Fruit fly (Drosophila melanogaster) whole organism, pupa: ENCODE measurements around the gene Acp26Ab.
A peak's percentile ranks its signal among the peaks of the same experiment; 100 is the strongest.

Experiments
- CG10348 ChIP-seq: fragments of 200-800 bp; sonication (Bioruptor generic); IDR thresholded peaks from 2 replicates; pipeline ENCODE4 v1.3.6; 2022; ENCODE audit warnings: missing biosample characterization, missing genetic modification characterization
- CG12605 ChIP-seq: fragments of 200-800 bp; sonication (Bioruptor generic); IDR thresholded peaks from 2 replicates; pipeline ENCODE4 v1.3.6; 2022; ENCODE audit warnings: missing biosample characterization, missing genetic modification characterization
- CG13204 ChIP-seq: fragments of 200-800 bp; sonication (Bioruptor generic); optimal IDR thresholded peaks from 2 replicates; lab custom pipeline; 2018; ENCODE audit warnings: missing biosample characterization, mild to moderate bottlenecking, missing genetic modification characterization, moderate library complexity
- CG14655 ChIP-seq: fragments of 200-800 bp; sonication (Bioruptor generic); optimal IDR thresholded peaks from 3 replicates; lab custom pipeline; 2017; ENCODE audit warnings: mild to moderate bottlenecking, missing biosample characterization, missing genetic modification reagents, missing genetic modification characterization
- CG15710 ChIP-seq: fragments of 200-800 bp; sonication (Bioruptor generic); optimal IDR thresholded peaks from 2 replicates; lab custom pipeline; 2018; ENCODE audit warnings: missing biosample characterization, mild to moderate bottlenecking, missing genetic modification characterization, moderate library complexity
- CG17806 ChIP-seq: fragments of 200-800 bp; sonication (Bioruptor generic); optimal IDR thresholded peaks from 2 replicates; lab custom pipeline; 2018; ENCODE audit warnings: missing biosample characterization, mild to moderate bottlenecking, missing genetic modification characterization, moderate library complexity
- CG32121 ChIP-seq: fragments of 200-800 bp; sonication (Bioruptor generic); IDR thresholded peaks from 2 replicates; pipeline ENCODE4 v1.3.6; 2022; ENCODE audit warnings: missing biosample characterization, missing genetic modification characterization
- CG34367 ChIP-seq: fragments of 200-800 bp; sonication (Bioruptor generic); optimal IDR thresholded peaks from 2 replicates; lab custom pipeline; 2018; ENCODE audit warnings: missing biosample characterization, mild to moderate bottlenecking, missing genetic modification characterization
- CG4496 ChIP-seq: fragments of 200-800 bp; sonication (Bioruptor generic); IDR thresholded peaks from 3 replicates; pipeline ENCODE4 v1.3.6; 2022; ENCODE audit warnings: missing biosample characterization, missing genetic modification characterization
- CG8159 ChIP-seq: fragments of 200-800 bp; sonication (Bioruptor generic); optimal IDR thresholded peaks from 3 replicates; lab custom pipeline; 2018; ENCODE audit warnings: missing biosample characterization, mild to moderate bottlenecking, missing genetic modification characterization, moderate library complexity
- CG8301 ChIP-seq: fragments of 200-800 bp; sonication (Bioruptor generic); optimal IDR thresholded peaks from 2 replicates; lab custom pipeline; 2018; ENCODE audit warnings: missing biosample characterization, mild to moderate bottlenecking, missing genetic modification characterization
- CG9948 ChIP-seq: fragments of 200-800 bp; sonication (Bioruptor generic); optimal IDR thresholded peaks from 2 replicates; lab custom pipeline; 2018; ENCODE audit warnings: missing biosample characterization, mild to moderate bottlenecking, missing genetic modification characterization, moderate library complexity
- D1 ChIP-seq: fragments of 200-800 bp; sonication (Bioruptor generic); optimal IDR thresholded peaks from 2 replicates; lab custom pipeline; 2018; ENCODE audit warnings: missing biosample characterization, mild to moderate bottlenecking, missing genetic modification characterization, moderate library complexity
- EcR ChIP-seq: fragments of 200-800 bp; sonication (Bioruptor generic); optimal IDR thresholded peaks from 3 replicates; lab custom pipeline; 2019; ENCODE audit warnings: missing biosample characterization, missing genetic modification characterization, mild to moderate bottlenecking, moderate library complexity, missing genetic modification reagents
- Ets98B ChIP-seq: fragments of 200-800 bp; sonication (Bioruptor generic); IDR thresholded peaks from 2 replicates; pipeline ENCODE4 v1.3.6; 2022; ENCODE audit warnings: missing biosample characterization, missing genetic modification characterization
- Pif1A ChIP-seq: fragments of 200-800 bp; sonication (Bioruptor generic); optimal IDR thresholded peaks from 3 replicates; lab custom pipeline; 2016; ENCODE audit warnings: missing biosample characterization, missing genetic modification characterization
- Pif1B ChIP-seq: fragments of 200-800 bp; sonication (Bioruptor generic); optimal IDR thresholded peaks from 3 replicates; lab custom pipeline; 2016; ENCODE audit warnings: missing biosample characterization, missing genetic modification characterization
- Snoo ChIP-seq: fragments of 200-800 bp; sonication (Bioruptor generic); optimal IDR thresholded peaks from 3 replicates; lab custom pipeline; 2017; ENCODE audit warnings: missing biosample characterization, mild to moderate bottlenecking, missing genetic modification characterization, inconsistent platforms
- fd96Ca ChIP-seq: fragments of 200-800 bp; sonication (Bioruptor generic); IDR thresholded peaks from 3 replicates; pipeline ENCODE4 v1.3.6; 2022; ENCODE audit warnings: missing biosample characterization, missing genetic modification characterization
- gl ChIP-seq: fragments of 200-800 bp; sonication (Bioruptor generic); optimal IDR thresholded peaks from 2 replicates; lab custom pipeline; 2018; ENCODE audit warnings: missing biosample characterization, mild to moderate bottlenecking, missing genetic modification characterization
- rn ChIP-seq: fragments of 200-800 bp; sonication (Bioruptor generic); IDR thresholded peaks from 2 replicates; pipeline ENCODE4 v1.3.6; 2022; ENCODE audit warnings: missing biosample characterization, missing genetic modification characterization

Acp26Ab gene

dm6 chr2L:5879363-5879934 is 13.2 kb downstream of the Acp26Ab start, which contains the start of gene rau:
TSS of gene rau (minus strand) at chr2L:5879498.
- peak; percentile 76 for TF ChIP-seq Ets98B
- peak; percentile 70 for TF ChIP-seq CG17806 (tag; lab: Kevin White, UChicago)
- peak; percentile 55 for TF ChIP-seq gl (tag; lab: Kevin White, UChicago)
- TF ChIP-seq CG15710 (tag; lab: Kevin White, UChicago): peak; percentile 79
- TF ChIP-seq Pif1A (GFP tag; lab: Kevin White, UChicago): peak; percentile 84
- peak; percentile 77 for TF ChIP-seq CG8159 (tag; lab: Kevin White, UChicago)
- TF ChIP-seq fd96Ca (GFP tag; lab: Robert Waterston, UW): peak; percentile 84
- TF ChIP-seq CG4496 (GFP tag; lab: Robert Waterston, UW): peak; percentile 80; the same call in 2 of the 3 replicates
- TF ChIP-seq CG9948 (tag; lab: Kevin White, UChicago): peak; percentile 78
- TF ChIP-seq D1 (tag; lab: Kevin White, UChicago): peak; percentile 39
- peak; percentile 70 for TF ChIP-seq Snoo (tag; lab: Kevin White, UChicago)
- peak; percentile 75 for TF ChIP-seq Pif1B (GFP tag; lab: Kevin White, UChicago)
- peak; percentile 87 for TF ChIP-seq CG14655 (GFP tag; lab: Kevin White, UChicago)
- TF ChIP-seq CG8301: peak; percentile 83
- 0 out of 2 replicates have a peak, but pooled peaks have one; percentile 52 for TF ChIP-seq rn (GFP tag; lab: Robert Waterston, UW)
- peak; percentile 14 for TF ChIP-seq EcR (GFP tag; lab: Kevin White, UChicago)
- TF ChIP-seq CG10348 (GFP tag; lab: Robert Waterston, UW): peak; percentile 24; the same call in 1 of the 2 replicates
- TF ChIP-seq CG32121 (GFP tag; lab: Robert Waterston, UW): peak; percentile 79
- TF ChIP-seq CG12605 (GFP tag; lab: Robert Waterston, UW): peak; percentile 36; the same call in 1 of the 2 replicates
- TF ChIP-seq CG34367 (tag; lab: Kevin White, UChicago): peak; percentile 66
- TF ChIP-seq CG13204 (GFP tag; lab: Kevin White, UChicago): peak; percentile 63

DNA sequence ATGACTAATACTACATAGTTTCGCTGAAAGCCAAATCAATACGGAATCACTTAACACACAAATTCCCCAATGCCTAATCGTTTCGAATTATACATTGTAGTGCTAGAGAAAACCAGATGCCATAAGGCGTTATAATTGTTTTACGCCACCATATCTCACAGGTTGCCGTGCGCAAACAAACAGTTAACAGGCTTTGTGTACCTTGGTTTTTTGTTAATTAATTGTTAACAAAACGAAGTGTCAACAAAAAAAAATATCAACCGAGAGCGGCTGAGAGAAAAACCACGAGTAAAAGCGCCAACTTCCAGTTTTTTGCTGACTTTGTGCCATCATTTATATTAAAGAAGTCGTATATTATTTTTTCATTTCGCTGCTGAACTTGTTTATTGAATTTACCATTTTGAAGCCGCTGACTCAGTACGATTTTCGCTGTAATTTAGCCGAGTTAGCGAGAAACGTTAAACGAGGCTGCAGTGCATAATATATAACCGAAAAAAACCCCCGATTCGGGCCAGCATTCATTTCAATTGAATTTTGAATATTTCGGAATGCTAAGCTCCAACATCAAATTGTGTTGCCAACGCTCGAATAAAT is 16.1 kb downstream of the Acp26Ab start:
- no peak for TF ChIP-seq Ets98B
- no peak for TF ChIP-seq Pif1B (GFP tag; lab: Kevin White, UChicago)
- no peak for TF ChIP-seq CG17806 (tag; lab: Kevin White, UChicago)
- TF ChIP-seq rn (GFP tag; lab: Robert Waterston, UW): no peak
- TF ChIP-seq CG13204 (GFP tag; lab: Kevin White, UChicago): no peak
- no peak for TF ChIP-seq Pif1A (GFP tag; lab: Kevin White, UChicago)
- no peak for TF ChIP-seq CG15710 (tag; lab: Kevin White, UChicago)
- no peak for TF ChIP-seq CG9948 (tag; lab: Kevin White, UChicago)
- TF ChIP-seq CG14655 (GFP tag; lab: Kevin White, UChicago): no peak
- no peak for TF ChIP-seq CG10348 (GFP tag; lab: Robert Waterston, UW)
- no peak for TF ChIP-seq EcR (GFP tag; lab: Kevin White, UChicago)
- TF ChIP-seq gl (tag; lab: Kevin White, UChicago): no peak
- TF ChIP-seq D1 (tag; lab: Kevin White, UChicago): no peak
- TF ChIP-seq Snoo (tag; lab: Kevin White, UChicago): no peak
- no peak for TF ChIP-seq CG8159 (tag; lab: Kevin White, UChicago)
- TF ChIP-seq CG32121 (GFP tag; lab: Robert Waterston, UW): no peak
- no peak for TF ChIP-seq fd96Ca (GFP tag; lab: Robert Waterston, UW)

dm6 chr2L:5870838-5871702 is 21.6 kb downstream of the Acp26Ab start:
- TF ChIP-seq CG13204 (GFP tag; lab: Kevin White, UChicago): no peak
- peak; percentile 24; the same call in 1 of the 3 replicates for TF ChIP-seq CG4496 (GFP tag; lab: Robert Waterston, UW)

- TF ChIP-seq CG15710 (tag; lab: Kevin White, UChicago): no peak
- TF ChIP-seq CG13204 (GFP tag; lab: Kevin White, UChicago): no peak
- peak; percentile 62 for TF ChIP-seq CG4496 (GFP tag; lab: Robert Waterston, UW)
- TF ChIP-seq, all 21 proteins: peak for 1
Observed at dm6 chr2L:5866791-5867190, 25.9 kb downstream of the Acp26Ab start.

DNA sequence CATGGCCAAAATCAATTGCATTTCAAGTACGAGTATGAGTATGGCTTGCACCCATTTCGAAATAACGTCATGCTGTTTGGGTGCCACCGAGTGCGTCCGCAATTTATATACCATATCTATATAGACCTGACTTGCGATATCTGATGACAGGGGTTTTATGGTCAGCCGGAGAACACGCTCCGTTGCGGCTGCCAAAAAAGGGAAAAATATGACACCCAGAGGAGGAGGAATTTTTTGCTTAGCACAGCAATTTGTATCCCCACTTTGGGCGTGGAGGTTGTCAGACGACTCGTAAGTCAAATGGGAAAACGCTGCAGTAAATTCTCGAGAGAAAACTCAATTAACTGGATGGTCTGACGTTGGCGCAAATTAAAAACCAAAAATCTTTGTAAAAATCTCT is 35.9 kb downstream of the Acp26Ab start:
- TF ChIP-seq gl (tag; lab: Kevin White, UChicago) (no peak), CG4496 (GFP tag; lab: Robert Waterston, UW) (no peak), rn (GFP tag; lab: Robert Waterston, UW) (no peak), EcR (GFP tag; lab: Kevin White, UChicago) (no peak), Snoo (tag; lab: Kevin White, UChicago) (no peak), CG10348 (GFP tag; lab: Robert Waterston, UW) (no peak)
